In the genomic region with DNA sequence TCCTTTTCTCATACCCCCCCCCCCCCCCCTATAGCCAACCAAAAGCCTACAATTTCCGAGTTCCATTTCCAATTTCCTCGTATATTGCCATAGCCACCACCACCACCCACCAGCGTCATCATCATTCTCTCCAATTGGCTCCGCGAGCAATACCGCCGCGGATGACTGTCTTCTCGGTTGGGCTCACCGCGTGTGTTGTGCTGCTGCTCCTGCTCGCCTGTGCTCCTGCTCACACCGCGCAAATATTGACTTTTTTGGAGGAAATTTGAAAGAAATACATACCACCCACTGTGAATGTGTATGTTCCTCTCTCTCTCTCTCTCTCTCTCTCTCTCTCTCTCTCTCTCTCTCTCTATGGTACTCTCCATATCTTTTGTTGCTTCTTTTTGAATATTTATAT, we compare ENCODE assay signal across 7 worm cellular contexts.
TF ChIP-seq lines count a peak whose summit lies in the region.

No protein-coding gene starts in this region.

TF ChIP-seq in whole organism, L2 larva, 48 proteins besides CTCF, POLR2A, EP300 and RAD21:
- no peak for TF ChIP-seq lin-39 (tag; optimal IDR thresholded peaks at IDR 0.05; lab: Kevin White, UChicago)
- no peak for TF ChIP-seq egl-27 (tag; optimal IDR thresholded peaks at IDR 0.05; lab: Kevin White, UChicago)
- peak; percentile 40 for TF ChIP-seq F13H6.1 (tag; optimal IDR thresholded peaks at IDR 0.05; lab: Kevin White, UChicago)
- no peak for TF ChIP-seq mab-5 (tag; optimal IDR thresholded peaks at IDR 0.05; lab: Kevin White, UChicago)
TF ChIP-seq in whole organism, L2 larva: peak in this region for 1.

TF ChIP-seq in whole organism, L3 larva, 47 proteins besides CTCF, POLR2A, EP300 and RAD21:
- TF ChIP-seq pha-4 (tag; optimal IDR thresholded peaks at IDR 0.05; lab: Kevin White, UChicago) (peak; percentile 79), aly-2 (tag; optimal IDR thresholded peaks at IDR 0.05; lab: Kevin White, UChicago) (no peak)
TF ChIP-seq in whole organism, L3 larva: peak in this region for 1.

TF ChIP-seq in whole organism, L4 larva, 104 proteins besides CTCF, POLR2A, EP300 and RAD21:
- peak; percentile 37; the same call in 1 of the 2 replicates for TF ChIP-seq egl-43 (GFP tag; IDR thresholded peaks at IDR 0.05; lab: Robert Waterston, UW)
- TF ChIP-seq nhr-6 (tag; optimal IDR thresholded peaks at IDR 0.05; lab: Kevin White, UChicago): peak; percentile 4
- no peak for TF ChIP-seq zfp-2 (tag; optimal IDR thresholded peaks at IDR 0.05; lab: Kevin White, UChicago)
- TF ChIP-seq set-16 (GFP tag; IDR thresholded peaks at IDR 0.05; lab: Robert Waterston, UW): peak; percentile 62
- TF ChIP-seq dmd-8 (GFP tag; IDR thresholded peaks at IDR 0.05; lab: Robert Waterston, UW): no peak
- peak; percentile 2 for TF ChIP-seq dve-1 (tag; optimal IDR thresholded peaks at IDR 0.05; lab: Kevin White, UChicago; ENCODE audit: insufficient read depth)

TF ChIP-seq in whole organism, early embryonic, 17 proteins besides CTCF, POLR2A, EP300 and RAD21:
- TF ChIP-seq tra-4 (tag; optimal IDR thresholded peaks at IDR 0.05; lab: Kevin White, UChicago) (no peak), hmg-4 (GFP tag; optimal IDR thresholded peaks at IDR 0.05; lab: Kevin White, UChicago) (peak; percentile 44)

TF ChIP-seq in whole organism, late embryonic, 69 proteins besides CTCF, POLR2A, EP300 and RAD21:
- TF ChIP-seq pat-9 (tag; optimal IDR thresholded peaks at IDR 0.05; lab: Kevin White, UChicago) (no peak), ref-2 (tag; optimal IDR thresholded peaks at IDR 0.05; lab: Kevin White, UChicago) (peak; percentile 26), ceh-19 (GFP tag; optimal IDR thresholded peaks at IDR 0.05; lab: Kevin White, UChicago) (peak; percentile 3), madf-2 (tag; optimal IDR thresholded peaks at IDR 0.05; lab: Kevin White, UChicago) (peak; percentile 25), pha-2 (tag; optimal IDR thresholded peaks at IDR 0.05; lab: Kevin White, UChicago) (peak; percentile 48)

TF ChIP-seq in whole organism, mixed stage, embryonic, 35 proteins besides CTCF, POLR2A, EP300 and RAD21:
- TF ChIP-seq sem-2 (GFP tag; optimal IDR thresholded peaks at IDR 0.05; lab: Kevin White, UChicago) (peak; percentile 24), ham-2 (GFP tag; optimal IDR thresholded peaks at IDR 0.05; lab: Kevin White, UChicago) (no peak), ceh-83 (GFP tag; optimal IDR thresholded peaks at IDR 0.05; lab: Kevin White, UChicago) (no peak), flh-1 (GFP tag; optimal IDR thresholded peaks at IDR 0.05; lab: Kevin White, UChicago) (peak; percentile 26), M03D4.4 (tag; optimal IDR thresholded peaks at IDR 0.05; lab: Kevin White, UChicago) (no peak), elt-3 (tag; optimal IDR thresholded peaks at IDR 0.05; lab: Kevin White, UChicago) (no peak), sptf-1 (tag; optimal IDR thresholded peaks at IDR 0.05; lab: Kevin White, UChicago) (peak; percentile 43), unc-62 (GFP tag; optimal IDR thresholded peaks at IDR 0.05; lab: Kevin White, UChicago) (no peak), drap-1 (GFP tag; optimal IDR thresholded peaks at IDR 0.05; lab: Kevin White, UChicago) (peak; percentile 55), mab-5 (tag; optimal IDR thresholded peaks at IDR 0.05; lab: Kevin White, UChicago) (no peak), ztf-11 (tag; optimal IDR thresholded peaks at IDR 0.05; lab: Kevin White, UChicago) (no peak), mls-2 (tag; optimal IDR thresholded peaks at IDR 0.05; lab: Kevin White, UChicago) (peak; percentile 32), bed-3 (GFP tag; optimal IDR thresholded peaks at IDR 0.05; lab: Kevin White, UChicago) (no peak), hlh-1 (tag; optimal IDR thresholded peaks at IDR 0.05; lab: Kevin White, UChicago) (no peak), pha-4 (tag; optimal IDR thresholded peaks at IDR 0.05; lab: Kevin White, UChicago) (peak; percentile 18)

TF ChIP-seq in whole organism, young adult, 124 proteins besides CTCF, POLR2A, EP300 and RAD21:
- TF ChIP-seq ztf-26 (tag; optimal IDR thresholded peaks at IDR 0.05; lab: Kevin White, UChicago) (no peak), ama-1 (optimal IDR thresholded peaks at IDR 0.05; lab: Kevin White, UChicago) (no peak), ama-1 (GFP tag; optimal IDR thresholded peaks at IDR 0.05; lab: Kevin White, UChicago) (no peak), lin-26 (GFP tag; IDR thresholded peaks at IDR 0.05; lab: Robert Waterston, UW) (0 out of 2 replicates have a peak, but pooled peaks have one; percentile 28), egrh-3 (GFP tag; IDR thresholded peaks at IDR 0.05; lab: Robert Waterston, UW) (peak; percentile 47; the same call in 1 of the 2 replicates), rpc-1 (optimal IDR thresholded peaks at IDR 0.05; lab: Kevin White, UChicago) (no peak), rpc-1 (tag; optimal IDR thresholded peaks at IDR 0.05; lab: Kevin White, UChicago) (no peak), bed-1 (GFP tag; IDR thresholded peaks at IDR 0.05; lab: Robert Waterston, UW) (no peak), zim-3 (tag; optimal IDR thresholded peaks at IDR 0.05; lab: Kevin White, UChicago) (no peak), aptf-3 (GFP tag; IDR thresholded peaks at IDR 0.05; lab: Robert Waterston, UW) (no peak), ztf-18 (tag; optimal IDR thresholded peaks at IDR 0.05; lab: Kevin White, UChicago) (no peak), madf-3 (GFP tag; IDR thresholded peaks at IDR 0.05; lab: Robert Waterston, UW) (no peak), ekl-4 (GFP tag; IDR thresholded peaks at IDR 0.05; lab: Robert Waterston, UW) (no peak), mcd-1 (GFP tag; IDR thresholded peaks at IDR 0.05; lab: Robert Waterston, UW) (peak; percentile 11; the same call in 1 of the 2 replicates), attf-6 (GFP tag; IDR thresholded peaks at IDR 0.05; lab: Robert Waterston, UW) (no peak), ccch-3 (GFP tag; optimal IDR thresholded peaks at IDR 0.05; lab: Kevin White, UChicago) (no peak), zfh-2 (GFP tag; conservative IDR thresholded peaks at IDR 0.05; lab: Robert Waterston, UW) (peak; percentile 67)
